Fruit fly (Drosophila melanogaster) whole organism, pupa: ENCODE results near the gene CG34133.

Experiments used
- CG12605 ChIP-seq: fragments of 200-800 bp; sonication (Bioruptor generic); IDR thresholded peaks from 2 replicates; pipeline ENCODE4 v1.3.6; 2022; ENCODE audit warnings: missing biosample characterization, missing genetic modification characterization
- CG32121 ChIP-seq: fragments of 200-800 bp; sonication (Bioruptor generic); IDR thresholded peaks from 2 replicates; pipeline ENCODE4 v1.3.6; 2022; ENCODE audit warnings: missing biosample characterization, missing genetic modification characterization
- CG34367 ChIP-seq: fragments of 200-800 bp; sonication (Bioruptor generic); optimal IDR thresholded peaks from 2 replicates; lab custom pipeline; 2018; ENCODE audit warnings: missing biosample characterization, mild to moderate bottlenecking, missing genetic modification characterization
- CG4496 ChIP-seq: fragments of 200-800 bp; sonication (Bioruptor generic); IDR thresholded peaks from 3 replicates; pipeline ENCODE4 v1.3.6; 2022; ENCODE audit warnings: missing biosample characterization, missing genetic modification characterization
- Snoo ChIP-seq: fragments of 200-800 bp; sonication (Bioruptor generic); optimal IDR thresholded peaks from 3 replicates; lab custom pipeline; 2017; ENCODE audit warnings: missing biosample characterization, mild to moderate bottlenecking, missing genetic modification characterization, inconsistent platforms

DNA sequence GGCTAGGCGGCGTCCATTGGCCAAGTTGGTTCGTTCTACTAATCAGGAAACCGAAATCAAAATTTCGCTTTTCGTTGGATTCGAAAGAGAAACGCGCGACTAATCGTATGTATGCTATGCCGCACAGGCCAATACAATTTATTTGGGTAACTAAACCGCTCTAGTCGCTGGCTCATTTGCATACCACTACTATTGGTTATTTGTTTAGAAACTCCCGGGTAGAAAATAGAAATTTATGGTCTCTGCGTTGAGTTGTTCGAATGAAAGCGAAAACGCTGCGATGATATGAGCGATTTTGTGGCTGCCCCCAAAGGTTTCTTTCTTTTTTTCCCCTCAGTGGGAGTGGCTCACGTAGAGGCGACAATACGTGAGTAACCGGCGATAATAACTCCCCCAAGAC, 23.9 kb downstream of the CG34133 start:
- no peak for TF ChIP-seq CG12605 (GFP tag; lab: Robert Waterston, UW)
- no peak for TF ChIP-seq CG4496
- no peak for TF ChIP-seq CG32121 (GFP tag; lab: Robert Waterston, UW)
- no peak for TF ChIP-seq Snoo
- no peak for TF ChIP-seq CG34367 (tag; lab: Kevin White, UChicago)
